Worm (Caenorhabditis elegans) whole organism, young adult: ENCODE data around the gene C46F11.4.

Source experiments
- F10E7.11 ChIP-seq: sonication (generic microtip); optimal IDR thresholded peaks from 2 replicates; lab custom pipeline; 2017; ENCODE audit warnings: mild to moderate bottlenecking, missing genetic modification characterization, moderate library complexity, missing compliant biosample characterization
- F57A8.1 ChIP-seq: fragments of 200-800 bp; sonication (Bioruptor generic); optimal IDR thresholded peaks from 2 replicates; lab custom pipeline; 2018; ENCODE audit warnings: mild to moderate bottlenecking, missing genetic modification characterization, moderate library complexity, missing compliant biosample characterization
- ama-1 ChIP-seq, 3 experiments: fragments of 150-350 bp in 1 of 3; sonication (generic microtip) in 2 of 3; optimal IDR thresholded peaks; 2 replicates each; lab custom pipeline; 2014 to 2018; ENCODE audit warnings: missing biosample characterization in 2 of 3, missing genetic modification characterization in 2 of 3, missing genetic modification reagents in 2 of 3
- him-1 ChIP-seq: sonication (generic microtip); optimal IDR thresholded peaks from 2 replicates; lab custom pipeline; 2016; ENCODE audit warnings: missing genotype, missing genetic modification reagents, missing genetic modification characterization, missing compliant biosample characterization
- let-607 ChIP-seq, 2 experiments: fragments of 200-800 bp in 1 of 2; sonication (Bioruptor generic) in 1 of 2; sonication (generic microtip) in 1 of 2; optimal IDR thresholded peaks; 2 replicates each; lab custom pipeline; 2016 to 2018; ENCODE audit warnings: mild to moderate bottlenecking in 2 of 2, missing compliant biosample characterization in 2 of 2, missing genetic modification characterization in 2 of 2, moderate library complexity in 2 of 2, missing genotype in 1 of 2
- nhr-90 ChIP-seq: sonication (generic microtip); optimal IDR thresholded peaks from 2 replicates; lab custom pipeline; 2016; ENCODE audit warnings: missing genotype, mild to moderate bottlenecking, missing genetic modification characterization, missing compliant biosample characterization
- sea-2 ChIP-seq: fragments of 200-800 bp; sonication (Bioruptor generic); IDR thresholded peaks from 2 replicates; pipeline ENCODE4 v1.3.6; 2022; ENCODE audit warnings: missing genetic modification characterization, missing compliant biosample characterization
- ztf-28 ChIP-seq: fragments of 200-800 bp; sonication (Bioruptor generic); IDR thresholded peaks from 2 replicates; pipeline ENCODE4 v1.3.6; 2022; ENCODE audit warnings: missing genetic modification reagents, missing genetic modification characterization, missing compliant biosample characterization

- no peak for TF ChIP-seq F57A8.1
- no peak for TF ChIP-seq ama-1 (optimal IDR thresholded peaks at IDR 0.05; lab: Kevin White, UChicago)
- no peak for TF ChIP-seq ama-1 (GFP tag; optimal IDR thresholded peaks at IDR 0.05; lab: Kevin White, UChicago)
- TF ChIP-seq F10E7.11 (tag; lab: Kevin White, UChicago): no peak
- no peak for TF ChIP-seq ztf-28
- no peak for TF ChIP-seq let-607 (tag; optimal IDR thresholded peaks at IDR 0.05; lab: Kevin White, UChicago)
- TF ChIP-seq nhr-90 (tag; lab: Kevin White, UChicago): no peak
- TF ChIP-seq him-1 (tag; lab: Kevin White, UChicago): no peak
- no peak for TF ChIP-seq sea-2 (GFP tag; lab: Robert Waterston, UW)
Measured at ce11 chrIII:3692516-3692915, 28.4 kb upstream of the C46F11.4 start.
